Fruit fly (Drosophila melanogaster): ENCODE data around the gene CG43736.

The CG43736 gene

dm6 chrX:6859756-6860412 is 3.8 kb upstream of the CG43736 start (continued):
- peak; percentile 72 to 88 for TF ChIP-seq Pdp1 (GFP tag; optimal IDR thresholded peaks at IDR 0.05)
- peak; percentile 97 for TF ChIP-seq crol (GFP tag; IDR thresholded peaks at IDR 0.05)
- peak; percentile 36; the same call in 1 of the 2 replicates for TF ChIP-seq CG8765 (GFP tag; IDR thresholded peaks at IDR 0.05)
- TF ChIP-seq Dip3 (GFP tag; optimal IDR thresholded peaks at IDR 0.05), result peak; percentile 82
- no peak for TF ChIP-seq inv (GFP tag; IDR thresholded peaks at IDR 0.05; ENCODE audit: partially characterized antibody)
- peak; percentile 89 for TF ChIP-seq Meics (GFP tag; optimal IDR thresholded peaks at IDR 0.05)
- peak; percentile 70 for TF ChIP-seq CG14441 (GFP tag; IDR thresholded peaks at IDR 0.05)
- TF ChIP-seq CG13296 (GFP tag; optimal IDR thresholded peaks at IDR 0.05), result peak; percentile 66
- peak; percentile 84 for TF ChIP-seq CG15011 (GFP tag; optimal IDR thresholded peaks at IDR 0.05)
- no peak for TF ChIP-seq CG13123 (GFP tag; optimal IDR thresholded peaks at IDR 0.05)
- TF ChIP-seq eyg (GFP tag; optimal IDR thresholded peaks at IDR 0.05), result no peak
- TF ChIP-seq Ets97D (GFP tag; optimal IDR thresholded peaks at IDR 0.05), result no peak
- TF ChIP-seq HLH3B (GFP tag; IDR thresholded peaks at IDR 0.05), result peak; percentile 82
- peak; percentile 76 for TF ChIP-seq CG17359 (tag; optimal IDR thresholded peaks at IDR 0.05)
- TF ChIP-seq stc (GFP tag; IDR thresholded peaks at IDR 0.05), result peak; percentile 75
- TF ChIP-seq YL-1 (GFP tag; optimal IDR thresholded peaks at IDR 0.05), result no peak
- TF ChIP-seq klu (GFP tag; IDR thresholded peaks at IDR 0.05), result peak; percentile 65
- TF ChIP-seq zen2 (GFP tag; IDR thresholded peaks at IDR 0.05; ENCODE audit: partially characterized antibody), result no peak
- TF ChIP-seq knrl (GFP tag; IDR thresholded peaks at IDR 0.05; ENCODE audit: partially characterized antibody), result no peak
- TF ChIP-seq CG5953 (GFP tag; IDR thresholded peaks at IDR 0.05), result no peak
- no peak for TF ChIP-seq HmgZ (tag; optimal IDR thresholded peaks at IDR 0.05)
- TF ChIP-seq CG18011 (GFP tag; optimal IDR thresholded peaks at IDR 0.05), result no peak
- TF ChIP-seq kay (GFP tag; optimal IDR thresholded peaks at IDR 0.05), result peak; percentile 49
- peak; percentile 12; the same call in 1 of the 2 replicates for TF ChIP-seq Ravus (GFP tag; IDR thresholded peaks at IDR 0.05)
- TF ChIP-seq NFAT (GFP tag; IDR thresholded peaks at IDR 0.05), result peak; percentile 64; the same call in 1 of the 2 replicates
- TF ChIP-seq CG17912 (GFP tag; optimal IDR thresholded peaks at IDR 0.05), result no peak
- TF ChIP-seq croc (GFP tag; conservative IDR thresholded peaks at IDR 0.05), result peak; percentile 71
- no peak for TF ChIP-seq CG17802 (tag; optimal IDR thresholded peaks at IDR 0.05)
- TF ChIP-seq CG15601 (tag; optimal IDR thresholded peaks at IDR 0.05), result peak; percentile 30
- peak; percentile 26 for TF ChIP-seq CG15514 (GFP tag; optimal IDR thresholded peaks at IDR 0.05)
- no peak for TF ChIP-seq fu2 (GFP tag; optimal IDR thresholded peaks at IDR 0.05)
- peak; percentile 77; the same call in 2 of the 3 replicates for TF ChIP-seq Dbx (GFP tag; IDR thresholded peaks at IDR 0.05)
- no peak for TF ChIP-seq CG12299 (tag; optimal IDR thresholded peaks at IDR 0.05)
- TF ChIP-seq CG13287 (GFP tag; IDR thresholded peaks at IDR 0.05; ENCODE audit: partially characterized antibody), result no peak
- 0 out of 3 replicates have a peak, but pooled peaks have one; percentile 38 for TF ChIP-seq C15 (GFP tag; IDR thresholded peaks at IDR 0.05)
- no peak for TF ChIP-seq pfk (GFP tag; optimal IDR thresholded peaks at IDR 0.05)
- TF ChIP-seq CG1603 (tag; optimal IDR thresholded peaks at IDR 0.05), result no peak
- TF ChIP-seq CG8388 (GFP tag; optimal IDR thresholded peaks at IDR 0.05), result peak; percentile 77
- TF ChIP-seq Ssrp (tag; optimal IDR thresholded peaks at IDR 0.05), result peak; percentile 85
- TF ChIP-seq CG6254 (GFP tag; optimal IDR thresholded peaks at IDR 0.05), result peak; percentile 48
- no peak for TF ChIP-seq MTF-1 (GFP tag; optimal IDR thresholded peaks at IDR 0.05; ENCODE audit: borderline replicate concordance)
- 0 out of 3 replicates have a peak, but pooled peaks have one; percentile 26 for TF ChIP-seq gce (GFP tag; IDR thresholded peaks at IDR 0.05)
- TF ChIP-seq ind (GFP tag; optimal IDR thresholded peaks at IDR 0.05), result peak; percentile 89
- TF ChIP-seq chn (GFP tag; optimal IDR thresholded peaks at IDR 0.05), result no peak
- peak; percentile 39 for TF ChIP-seq Sry-δ (GFP tag; optimal IDR thresholded peaks at IDR 0.05)
- TF ChIP-seq CG9817 (tag; optimal IDR thresholded peaks at IDR 0.05), result no peak
- no peak for TF ChIP-seq cad (GFP tag; optimal IDR thresholded peaks at IDR 0.05)
- TF ChIP-seq CG10274 (GFP tag; optimal IDR thresholded peaks at IDR 0.05), result peak; percentile 100
- no peak for TF ChIP-seq CG4707 (GFP tag; optimal IDR thresholded peaks at IDR 0.05)

Measured in whole organism, embryonic.